Fruit fly (Drosophila melanogaster) whole organism, adult: Measurements from ENCODE around the gene CheA75a.

Experiments
- CG11617 ChIP-seq: fragments of 200-800 bp; sonication (Bioruptor generic); optimal IDR thresholded peaks from 2 replicates; lab custom pipeline; 2017; ENCODE audit warnings: mild to moderate bottlenecking, missing biosample characterization, missing genetic modification reagents, missing genetic modification characterization
- CG14711 ChIP-seq: fragments of 200-800 bp; sonication (Bioruptor generic); optimal IDR thresholded peaks from 2 replicates; lab custom pipeline; 2018; ENCODE audit warnings: missing biosample characterization, mild to moderate bottlenecking, missing genetic modification characterization, moderate library complexity
- CG33017 ChIP-seq: fragments of 200-800 bp; sonication (Bioruptor generic); optimal IDR thresholded peaks from 2 replicates; lab custom pipeline; 2018; ENCODE audit warnings: missing biosample characterization, mild to moderate bottlenecking, missing genetic modification characterization, moderate library complexity
- CG7101 ChIP-seq: fragments of 200-800 bp; sonication (Bioruptor generic); optimal IDR thresholded peaks from 2 replicates; lab custom pipeline; 2018; ENCODE audit warnings: missing biosample characterization, mild to moderate bottlenecking, missing genetic modification characterization, moderate library complexity
- Crg-1 ChIP-seq: fragments of 200-800 bp; sonication (Bioruptor generic); optimal IDR thresholded peaks from 2 replicates; lab custom pipeline; 2016; ENCODE audit warnings: missing biosample characterization, missing genetic modification characterization
- Hr96 ChIP-seq: fragments of 200-800 bp; sonication (Bioruptor generic); optimal IDR thresholded peaks from 2 replicates; lab custom pipeline; 2016; ENCODE audit warnings: missing biosample characterization, missing genetic modification characterization
- bab1 ChIP-seq: fragments of 200-800 bp; sonication (Bioruptor generic); optimal IDR thresholded peaks from 3 replicates; lab custom pipeline; 2019; ENCODE audit warnings: missing biosample characterization, mild to moderate bottlenecking, missing genetic modification characterization, moderate library complexity
- cic ChIP-seq: fragments of 200-800 bp; sonication (Bioruptor generic); optimal IDR thresholded peaks from 2 replicates; lab custom pipeline; 2017; ENCODE audit warnings: missing biosample characterization, mild to moderate bottlenecking, missing genetic modification characterization, moderate library complexity
- kay ChIP-seq: fragments of 200-800 bp; sonication (Bioruptor generic); peaks from one replicate; lab custom pipeline; 2016; ENCODE audit warnings: missing biosample characterization, missing genetic modification characterization, borderline replicate concordance

dm6 chr3L:18228954-18229627 is 22.8 kb upstream of the CheA75a start:
- TF ChIP-seq cic (no peak), Hr96 (no peak), Crg-1 (GFP tag; lab: Kevin White, UChicago) (no peak), CG11617 (no peak), CG14711 (tag; lab: Kevin White, UChicago) (no peak), kay (GFP tag; lab: Kevin White, UChicago) (no peak), CG7101 (tag; lab: Kevin White, UChicago) (no peak), bab1 (GFP tag; lab: Kevin White, UChicago) (no peak), CG33017 (tag; lab: Kevin White, UChicago) (no peak)
